Worm (Caenorhabditis elegans) whole organism, L3 larva: ENCODE data around the gene Y42A5A.1.

Experiments used
- egl-27 ChIP-seq: sonication (generic microtip); optimal IDR thresholded peaks from 4 replicates; lab custom pipeline; 2017; ENCODE audit warnings: missing biosample characterization, missing genetic modification reagents, missing genetic modification characterization
- elt-3 ChIP-seq, 3 experiments: fragments of 150-350 bp in 1 of 3; sonication (generic microtip) in 2 of 3; optimal IDR thresholded peaks; 2 replicates in 2 of 3; 4 replicates in 1 of 3; lab custom pipeline; 2014 to 2017; ENCODE audit warnings: missing biosample characterization in 3 of 3, missing genetic modification characterization in 3 of 3
- jun-1 ChIP-seq: fragments of 150-350 bp; optimal IDR thresholded peaks from 2 replicates; lab custom pipeline; 2014; ENCODE audit warnings: missing biosample characterization, missing genetic modification reagents, missing genetic modification characterization
- mml-1 ChIP-seq: fragments of 150-350 bp; sonication (generic microtip); optimal IDR thresholded peaks from 3 replicates; lab custom pipeline; 2014; ENCODE audit warnings: missing biosample characterization, missing genetic modification characterization
- snpc-4 ChIP-seq: fragments of 150-350 bp; optimal IDR thresholded peaks from 2 replicates; lab custom pipeline; 2014; ENCODE audit warnings: missing biosample characterization, missing genetic modification characterization
- ztf-4 ChIP-seq: fragments of 150-350 bp; optimal IDR thresholded peaks from 2 replicates; lab custom pipeline; 2014; ENCODE audit warnings: missing biosample characterization, missing genetic modification characterization

DNA sequence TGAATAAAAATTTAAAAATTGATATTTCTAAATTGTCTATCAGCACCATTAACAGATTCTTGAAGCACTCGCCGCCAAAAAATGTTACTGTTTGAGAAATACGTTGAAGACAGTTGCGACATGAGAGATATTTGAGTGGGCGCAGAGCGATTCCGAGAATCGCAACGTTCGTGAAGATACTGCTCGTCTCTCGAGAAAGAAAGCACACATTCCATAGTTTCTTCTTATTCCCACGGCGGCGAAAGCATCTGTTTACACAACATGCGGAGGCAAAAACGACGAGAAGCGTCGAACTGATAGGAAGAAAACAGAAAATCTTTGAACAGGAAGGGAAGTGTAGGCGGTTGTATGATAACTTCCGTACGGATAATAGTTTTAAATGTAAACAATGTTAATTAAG, 5.3 kb upstream of the Y42A5A.1 start:
- TF ChIP-seq ztf-4 (tag; lab: Kevin White, UChicago) = no peak
- TF ChIP-seq elt-3 (tag; optimal IDR thresholded peaks at IDR 0.05; lab: Kevin White, UChicago) = no peak
- TF ChIP-seq mml-1 = no peak
- no peak for TF ChIP-seq egl-27 (tag; lab: Kevin White, UChicago)
- TF ChIP-seq snpc-4 (tag; lab: Kevin White, UChicago) = no peak
- no peak for TF ChIP-seq jun-1 (tag; lab: Kevin White, UChicago)
